Worm (Caenorhabditis elegans) whole organism, L1 larva: ENCODE results near the gene lin-14.

Source experiments
- C04F5.9 ChIP-seq: sonication (generic microtip); optimal IDR thresholded peaks from 2 replicates; lab custom pipeline; 2016; ENCODE audit warnings: missing genetic modification characterization, missing compliant biosample characterization
- C16A3.4 ChIP-seq: fragments of 150-350 bp; optimal IDR thresholded peaks from 2 replicates; lab custom pipeline; 2014; ENCODE audit warnings: missing biosample characterization, missing genetic modification characterization
- aha-1 ChIP-seq: fragments of 150-350 bp; optimal IDR thresholded peaks from 2 replicates; lab custom pipeline; 2014; ENCODE audit warnings: missing biosample characterization, missing genetic modification characterization
- blmp-1 ChIP-seq: fragments of 150-350 bp; optimal IDR thresholded peaks from 2 replicates; lab custom pipeline; 2014; ENCODE audit warnings: missing biosample characterization, missing genetic modification characterization
- ceh-8 ChIP-seq: fragments of 200-800 bp; sonication (Bioruptor generic); optimal IDR thresholded peaks from 2 replicates; lab custom pipeline; 2018; ENCODE audit warnings: mild to moderate bottlenecking, missing genetic modification characterization, moderate library complexity, missing compliant biosample characterization
- ceh-82 ChIP-seq, 3 experiments: fragments of 150-350 bp in 1 of 3; sonication (generic microtip) in 2 of 3; optimal IDR thresholded peaks; 2 replicates each; lab custom pipeline; 2014 to 2017; ENCODE audit warnings: missing biosample characterization in 3 of 3, missing genetic modification characterization in 3 of 3
- efl-1 ChIP-seq, 4 experiments: fragments of 150-350 bp; optimal IDR thresholded peaks in 3 of 4; peaks in 1 of 4; 1 replicate in 1 of 4; 2 replicates in 3 of 4; lab custom pipeline; 2014; ENCODE audit warnings: missing biosample characterization in 2 of 4, missing genetic modification characterization in 2 of 4, missing genetic modification reagents in 2 of 4
- elt-2 ChIP-seq: sonication (generic microtip); optimal IDR thresholded peaks from 2 replicates; lab custom pipeline; 2016; ENCODE audit warnings: missing genetic modification characterization, mild to moderate bottlenecking, inconsistent platforms, missing compliant biosample characterization, missing genetic modification reagents
- ets-5 ChIP-seq: fragments of 200-800 bp; sonication (Bioruptor generic); IDR thresholded peaks from 2 replicates; pipeline ENCODE4 v1.3.6; 2022; ENCODE audit warnings: missing genetic modification characterization, missing compliant biosample characterization
- fkh-10 ChIP-seq: sonication (generic microtip); optimal IDR thresholded peaks from 2 replicates; lab custom pipeline; 2017; ENCODE audit warnings: missing biosample characterization, missing genetic modification reagents, missing genetic modification characterization
- fkh-4 ChIP-seq: sonication (generic microtip); optimal IDR thresholded peaks from 2 replicates; lab custom pipeline; 2016; ENCODE audit warnings: missing compliant biosample characterization, missing genetic modification characterization, borderline replicate concordance
- grh-1 ChIP-seq: fragments of 200-800 bp; sonication (Bioruptor generic); IDR thresholded peaks from 2 replicates; pipeline ENCODE4 v1.3.6; 2022; ENCODE audit warnings: missing genetic modification reagents, missing genetic modification characterization, missing compliant biosample characterization
- irx-1 ChIP-seq: sonication (generic microtip); optimal IDR thresholded peaks from 2 replicates; lab custom pipeline; 2016; ENCODE audit warnings: missing genetic modification characterization, missing compliant biosample characterization
- lin-13 ChIP-seq: fragments of 150-350 bp; optimal IDR thresholded peaks from 2 replicates; lab custom pipeline; 2014; ENCODE audit warnings: missing biosample characterization, missing genetic modification reagents, missing genetic modification characterization
- lin-14 ChIP-seq: fragments of 200-800 bp; sonication (Bioruptor generic); optimal IDR thresholded peaks from 2 replicates; lab custom pipeline; 2018; ENCODE audit warnings: mild to moderate bottlenecking, missing genetic modification characterization, moderate library complexity, missing compliant biosample characterization
- lsy-2 ChIP-seq, 2 experiments: fragments of 150-350 bp; optimal IDR thresholded peaks; 2 replicates each; lab custom pipeline; 2014; ENCODE audit warnings: missing biosample characterization in 2 of 2, missing genetic modification characterization in 2 of 2
- mdl-1 ChIP-seq, 2 experiments: fragments of 150-350 bp; optimal IDR thresholded peaks; 2 replicates each; lab custom pipeline; 2014 to 2017; ENCODE audit warnings: missing biosample characterization in 2 of 2, missing genetic modification characterization in 2 of 2, inconsistent platforms in 1 of 2
- mef-2 ChIP-seq: fragments of 150-350 bp; optimal IDR thresholded peaks from 2 replicates; lab custom pipeline; 2014; ENCODE audit warnings: missing biosample characterization, missing genetic modification characterization
- mep-1 ChIP-seq: fragments of 150-350 bp; optimal IDR thresholded peaks from 2 replicates; lab custom pipeline; 2014; ENCODE audit warnings: missing biosample characterization, missing genetic modification characterization
- nhr-12 ChIP-seq: sonication (generic microtip); optimal IDR thresholded peaks from 2 replicates; lab custom pipeline; 2017; ENCODE audit warnings: missing biosample characterization, missing genetic modification characterization
- nhr-19 ChIP-seq: fragments of 200-800 bp; sonication (Bioruptor generic); conservative IDR thresholded peaks from 2 replicates; pipeline ENCODE4 v1.3.6; 2022; ENCODE audit warnings: missing genetic modification characterization, missing compliant biosample characterization
- nhr-20 ChIP-seq: sonication (generic microtip); optimal IDR thresholded peaks from 2 replicates; lab custom pipeline; 2016; ENCODE audit warnings: mild to moderate bottlenecking, missing genetic modification characterization, missing compliant biosample characterization
- nhr-71 ChIP-seq: sonication (generic microtip); optimal IDR thresholded peaks from 2 replicates; lab custom pipeline; 2016; ENCODE audit warnings: mild to moderate bottlenecking, missing genetic modification characterization, moderate library complexity, missing compliant biosample characterization
- nhr-85 ChIP-seq: sonication (generic microtip); peaks from one replicate; lab custom pipeline; 2016; ENCODE audit warnings: missing genetic modification characterization, inconsistent platforms, missing compliant biosample characterization
- nhr-90 ChIP-seq: sonication (generic microtip); optimal IDR thresholded peaks from 2 replicates; lab custom pipeline; 2016; ENCODE audit warnings: mild to moderate bottlenecking, missing genetic modification characterization, missing compliant biosample characterization; ENCODE audit not compliant: poor library complexity
- pag-3 ChIP-seq: sonication (generic microtip); optimal IDR thresholded peaks from 2 replicates; lab custom pipeline; 2017; ENCODE audit warnings: missing genetic modification characterization, mild to moderate bottlenecking, missing compliant biosample characterization, antibody characterized with exemption, borderline replicate concordance; ENCODE audit not compliant: insufficient read depth
- rnt-1 ChIP-seq: sonication (generic microtip); optimal IDR thresholded peaks from 2 replicates; lab custom pipeline; 2016; ENCODE audit warnings: mild to moderate bottlenecking, missing genetic modification characterization, moderate library complexity, missing compliant biosample characterization
- snu-23 ChIP-seq: sonication (generic microtip); optimal IDR thresholded peaks from 2 replicates; lab custom pipeline; 2016; ENCODE audit warnings: missing genetic modification characterization, missing compliant biosample characterization
- sox-4 ChIP-seq: sonication (generic microtip); optimal IDR thresholded peaks from 2 replicates; lab custom pipeline; 2016; ENCODE audit warnings: missing genetic modification characterization, missing compliant biosample characterization
- sup-37 ChIP-seq: fragments of 200-800 bp; sonication (Bioruptor generic); optimal IDR thresholded peaks from 2 replicates; lab custom pipeline; 2018; ENCODE audit warnings: mild to moderate bottlenecking, missing genetic modification characterization, missing compliant biosample characterization
- swsn-7 ChIP-seq: sonication (generic microtip); optimal IDR thresholded peaks from 2 replicates; lab custom pipeline; 2016; ENCODE audit warnings: missing genetic modification characterization, missing compliant biosample characterization
- tbx-2 ChIP-seq: sonication (generic microtip); optimal IDR thresholded peaks from 2 replicates; lab custom pipeline; 2016; ENCODE audit warnings: missing genetic modification characterization, missing compliant biosample characterization
- tlp-1 ChIP-seq: fragments of 150-350 bp; optimal IDR thresholded peaks from 2 replicates; lab custom pipeline; 2014; ENCODE audit warnings: missing biosample characterization, missing genetic modification characterization
- unc-130 ChIP-seq: fragments of 150-350 bp; optimal IDR thresholded peaks from 2 replicates; lab custom pipeline; 2017; ENCODE audit warnings: missing biosample characterization, missing genetic modification characterization, inconsistent platforms
- zag-1 ChIP-seq: fragments of 150-350 bp; optimal IDR thresholded peaks from 2 replicates; lab custom pipeline; 2014; ENCODE audit warnings: missing biosample characterization, missing genetic modification characterization

lin-14 gene

DNA sequence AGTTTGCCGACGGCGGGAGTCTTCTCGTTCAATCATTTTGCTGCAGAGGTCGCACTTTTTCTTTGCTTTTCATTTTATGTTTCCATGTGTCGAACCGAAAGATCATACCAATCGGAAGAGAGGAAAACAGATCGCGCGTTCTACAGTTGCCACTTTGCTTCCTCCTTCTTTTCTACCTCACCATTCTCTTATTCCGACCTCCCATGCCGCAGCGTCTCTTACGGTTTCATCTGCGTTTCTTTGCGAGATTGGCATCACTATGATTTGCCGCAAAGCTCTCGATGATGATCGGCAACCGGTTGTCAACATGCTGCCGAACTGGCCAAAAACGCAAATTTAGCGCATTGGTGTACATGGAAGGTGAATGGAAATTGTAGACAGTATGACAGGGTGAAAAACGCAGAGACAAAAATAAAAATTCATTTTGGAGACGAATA, 8.8 kb downstream of the lin-14 start (continued):
- TF ChIP-seq nhr-85 (peak; percentile 87), lsy-2 (tag; optimal IDR thresholded peaks at IDR 0.05; lab: Kevin White, UChicago) (peak in 1 of 2 experiments; percentile 38), ceh-82 (tag; optimal IDR thresholded peaks at IDR 0.05; lab: Kevin White, UChicago) (no peak), tlp-1 (tag; lab: Kevin White, UChicago) (no peak), ceh-8 (GFP tag; lab: Kevin White, UChicago) (no peak), rnt-1 (no peak), C04F5.9 (tag; lab: Kevin White, UChicago) (no peak), lin-13 (GFP tag; lab: Kevin White, UChicago) (no peak), ets-5 (GFP tag; lab: Robert Waterston, UW) (no peak), fkh-4 (tag; lab: Kevin White, UChicago) (no peak), nhr-90 (tag; lab: Kevin White, UChicago) (peak; percentile 8), nhr-12 (tag; lab: Kevin White, UChicago) (no peak), C16A3.4 (tag; lab: Kevin White, UChicago) (no peak), mef-2 (no peak)

DNA sequence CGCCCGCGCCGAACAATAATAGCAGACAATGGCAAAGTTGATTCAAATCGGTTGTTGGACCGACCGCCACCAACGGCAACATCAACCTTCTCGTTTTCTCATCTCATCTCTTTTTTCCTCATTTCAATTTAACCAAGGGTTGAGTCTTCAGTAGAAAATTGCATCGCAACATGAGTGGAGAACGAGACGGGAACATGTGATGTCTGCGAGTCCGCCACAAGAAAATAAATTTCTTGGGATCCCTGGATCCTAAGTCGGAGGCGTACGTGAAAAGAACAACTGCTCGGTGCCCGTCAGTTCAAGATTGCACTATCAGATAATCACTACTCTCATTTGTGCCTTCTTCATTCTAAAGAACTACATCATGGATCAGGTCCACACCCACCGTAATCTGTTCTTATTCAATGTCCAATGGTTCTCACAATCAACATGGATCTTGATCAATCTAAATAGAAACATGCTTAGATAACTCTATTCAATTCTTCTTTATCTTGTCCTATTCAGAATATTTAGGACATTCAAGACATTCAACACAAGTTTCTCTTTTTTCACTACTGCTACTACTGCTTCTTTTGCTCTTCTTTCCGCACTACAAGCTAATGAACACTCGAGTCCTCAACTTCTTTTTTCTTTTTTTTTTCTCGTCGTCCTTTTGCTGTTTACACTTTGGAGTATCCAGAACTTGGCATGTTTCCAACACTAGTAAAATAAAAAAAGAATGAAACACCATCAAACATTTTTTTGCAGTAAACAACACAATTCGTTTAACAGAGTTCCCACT, 9.4 kb downstream of the lin-14 start:
- TF ChIP-seq unc-130 (tag; lab: Kevin White, UChicago) (peak; percentile 53), tbx-2 (tag; lab: Kevin White, UChicago) (no peak), sup-37 (GFP tag; lab: Kevin White, UChicago) (no peak), ceh-82 (tag; optimal IDR thresholded peaks at IDR 0.05; lab: Kevin White, UChicago) (peak in 1 of 3 experiments; percentile 9), fkh-10 (GFP tag; lab: Kevin White, UChicago) (peak; percentile 46), nhr-20 (tag; lab: Kevin White, UChicago) (peak; percentile 39), mep-1 (tag; lab: Kevin White, UChicago) (peak; percentile 0), rnt-1 (peak; percentile 62), lin-14 (GFP tag; lab: Kevin White, UChicago) (peak; percentile 79), aha-1 (tag; lab: Kevin White, UChicago) (no peak), snu-23 (GFP tag; lab: Kevin White, UChicago) (peak; percentile 18), sox-4 (tag; lab: Kevin White, UChicago) (no peak), mdl-1 (tag; optimal IDR thresholded peaks at IDR 0.05; lab: Kevin White, UChicago) (peak in 1 of 2 experiments; percentile 44), nhr-19 (GFP tag; lab: Robert Waterston, UW) (peak; percentile 34; the same call in 1 of the 2 replicates), zag-1 (tag; lab: Kevin White, UChicago) (no peak), nhr-71 (peak; percentile 73), irx-1 (tag; lab: Kevin White, UChicago) (no peak), fkh-4 (tag; lab: Kevin White, UChicago) (no peak), lsy-2 (tag; optimal IDR thresholded peaks at IDR 0.05; lab: Kevin White, UChicago) (peak in 1 of 2 experiments; percentile 17), pag-3 (no peak), blmp-1 (no peak), swsn-7 (tag; lab: Kevin White, UChicago) (peak; percentile 3), efl-1 (optimal IDR thresholded peaks at IDR 0.05; lab: Kevin White, UChicago) (no peak), efl-1 (GFP tag; optimal IDR thresholded peaks at IDR 0.05 in 1 of 2; lab: Kevin White, UChicago) (peak in 1 of 2 experiments; percentile 37)
- TF ChIP-seq, all 84 proteins: peak for 14

DNA sequence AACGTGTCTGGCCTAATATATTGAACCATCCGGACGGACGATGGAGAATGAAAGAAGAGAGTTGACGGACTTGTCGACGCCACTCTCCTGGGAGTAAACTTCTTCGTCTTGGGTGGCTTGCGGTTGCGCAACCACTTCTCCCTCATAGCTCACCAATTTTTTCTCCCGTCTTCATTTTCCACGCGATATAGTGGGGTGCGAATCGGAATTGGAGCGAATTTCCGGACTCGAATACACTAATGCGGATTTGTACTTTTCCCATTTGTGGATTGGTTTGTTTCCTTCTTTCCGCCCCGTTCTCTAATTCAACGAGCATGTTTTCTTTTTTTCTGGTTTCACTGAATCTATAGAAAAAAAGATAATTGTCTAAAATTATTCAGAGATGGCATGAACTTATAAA, 10.4 kb downstream of the lin-14 start:
- TF ChIP-seq elt-2 (tag; lab: Kevin White, UChicago), result no peak
- peak; percentile 88 for TF ChIP-seq lin-14 (GFP tag; lab: Kevin White, UChicago)

ce11 chrX:11477748-11478147, 12.4 kb downstream of the lin-14 start:
- TF ChIP-seq grh-1 (GFP tag; lab: Robert Waterston, UW) (0 out of 2 replicates have a peak, but pooled peaks have one; percentile 7), lin-14 (GFP tag; lab: Kevin White, UChicago) (peak; percentile 82), swsn-7 (tag; lab: Kevin White, UChicago) (no peak)
- TF ChIP-seq, all 84 proteins: peak for 2
